Fruit fly (Drosophila melanogaster): ENCODE results near the gene Sk2.

DNA sequence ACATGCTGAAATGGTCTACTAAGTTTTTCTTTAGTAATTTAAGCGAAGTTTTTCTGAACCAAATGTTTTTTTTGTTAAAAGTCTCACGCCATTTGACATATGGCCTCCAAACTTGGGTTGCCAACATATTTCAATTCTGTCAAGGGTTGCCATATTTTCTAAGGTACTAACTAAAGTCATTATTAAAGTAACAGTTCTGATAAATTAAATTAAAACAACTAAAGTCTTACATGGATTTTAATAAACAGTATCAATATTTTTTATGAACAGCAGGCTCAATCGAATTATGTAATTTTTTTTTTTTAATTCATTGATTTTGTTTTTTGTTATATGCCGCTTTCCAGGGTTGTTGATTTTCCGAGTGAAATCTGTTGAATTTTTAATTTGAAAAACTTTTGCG, 20.5 kb upstream of the Sk2 start, which contains the start of gene aly:
- TF ChIP-seq Blimp-1 (GFP tag; optimal IDR thresholded peaks at IDR 0.05) = no peak
- no peak for TF ChIP-seq dac (GFP tag; optimal IDR thresholded peaks at IDR 0.05)
- no peak for TF ChIP-seq fd85E (GFP tag; optimal IDR thresholded peaks at IDR 0.05)
- no peak for TF ChIP-seq Sox102F (GFP tag; optimal IDR thresholded peaks at IDR 0.05)
- TF ChIP-seq Gug (GFP tag; IDR thresholded peaks at IDR 0.05) = no peak
- TF ChIP-seq CG32006 (GFP tag; optimal IDR thresholded peaks at IDR 0.05) = no peak
- no peak for TF ChIP-seq Sox14 (GFP tag; optimal IDR thresholded peaks at IDR 0.05)
- no peak for TF ChIP-seq cyc (GFP tag; optimal IDR thresholded peaks at IDR 0.05)
- no peak for TF ChIP-seq spab (GFP tag; optimal IDR thresholded peaks at IDR 0.05)
- TF ChIP-seq Hr38 (GFP tag; optimal IDR thresholded peaks at IDR 0.05) = no peak
- no peak for TF ChIP-seq CG11902 (GFP tag; optimal IDR thresholded peaks at IDR 0.05)
- no peak for TF ChIP-seq Eip93F (GFP tag; optimal IDR thresholded peaks at IDR 0.05)
- TF ChIP-seq Eip75B (GFP tag; optimal IDR thresholded peaks at IDR 0.05) = no peak
- no peak for TF ChIP-seq CG9139 (GFP tag; optimal IDR thresholded peaks at IDR 0.05)
